Worm (Caenorhabditis elegans) whole organism, early embryonic: Measurements from ENCODE around the gene arrd-6.

Source experiments
- B0310.2 ChIP-seq: sonication (generic microtip); optimal IDR thresholded peaks from 2 replicates; lab custom pipeline; 2016; ENCODE audit warnings: mild to moderate bottlenecking, missing genetic modification characterization, missing compliant biosample characterization
- F13C5.2 ChIP-seq: sonication (generic microtip); optimal IDR thresholded peaks from 2 replicates; lab custom pipeline; 2017; ENCODE audit warnings: mild to moderate bottlenecking, missing genetic modification characterization, inconsistent platforms, missing compliant biosample characterization
- ama-1 ChIP-seq: fragments of 150-350 bp; optimal IDR thresholded peaks from 2 replicates; lab custom pipeline; 2014
- flt-1 ChIP-seq: fragments of 200-800 bp; sonication (Bioruptor generic); IDR thresholded peaks from 2 replicates; pipeline ENCODE4 v1.3.6; 2022; ENCODE audit warnings: missing genetic modification characterization, missing compliant biosample characterization
- hmbx-1 ChIP-seq: sonication (generic microtip); optimal IDR thresholded peaks from 2 replicates; lab custom pipeline; 2016; ENCODE audit warnings: mild to moderate bottlenecking, missing genetic modification characterization, missing compliant biosample characterization
- pes-1 ChIP-seq: fragments of 200-800 bp; sonication (Bioruptor generic); IDR thresholded peaks from 2 replicates; pipeline ENCODE4 v1.3.6; 2022; ENCODE audit warnings: missing genetic modification reagents, missing genetic modification characterization, missing compliant biosample characterization
- scrt-1 ChIP-seq: fragments of 200-800 bp; sonication (Bioruptor generic); IDR thresholded peaks from 2 replicates; pipeline ENCODE4 v1.3.6; 2022; ENCODE audit warnings: missing genetic modification characterization, missing compliant biosample characterization
- tbx-37 ChIP-seq: fragments of 200-800 bp; sonication (Bioruptor generic); conservative IDR thresholded peaks from 2 replicates; pipeline ENCODE4 v1.3.6; 2022; ENCODE audit warnings: missing genetic modification reagents, missing genetic modification characterization, missing compliant biosample characterization
- tra-4 ChIP-seq: sonication (generic microtip); optimal IDR thresholded peaks from 2 replicates; lab custom pipeline; 2017; ENCODE audit warnings: missing genetic modification characterization, missing compliant biosample characterization

DNA sequence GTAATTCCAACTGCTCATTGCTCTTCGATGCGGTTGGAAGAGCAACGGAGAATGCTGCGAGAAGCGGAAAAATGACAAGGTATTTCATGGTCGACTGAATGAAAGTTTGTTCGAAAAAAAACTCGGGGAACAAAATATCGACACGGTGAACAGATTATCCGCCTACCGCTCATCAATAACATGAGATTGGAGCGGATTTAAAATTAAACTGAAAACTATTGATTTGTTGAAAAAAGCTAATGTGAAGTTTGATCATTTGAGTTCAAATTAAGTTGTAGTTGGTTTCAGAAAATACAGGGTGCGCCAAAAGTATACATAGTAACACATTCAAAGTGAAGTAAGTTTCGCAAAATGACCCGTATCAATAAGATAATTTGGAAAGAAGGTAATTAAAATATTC lies 2.4 kb upstream of the arrd-6 start, which contains the start of gene F40F8.4:
- TF ChIP-seq ama-1 (no peak), flt-1 (GFP tag; lab: Robert Waterston, UW) (no peak), scrt-1 (no peak), tra-4 (tag; lab: Kevin White, UChicago) (no peak), tbx-37 (GFP tag; lab: Robert Waterston, UW) (no peak), F13C5.2 (tag; lab: Kevin White, UChicago) (no peak), pes-1 (GFP tag; lab: Robert Waterston, UW) (no peak), hmbx-1 (tag; lab: Kevin White, UChicago) (no peak), B0310.2 (no peak)
